Worm (Caenorhabditis elegans): ENCODE data around the gene fmo-1.

- TF ChIP-seq lin-54 (GFP tag; optimal IDR thresholded peaks at IDR 0.05) (no peak), sea-2 (GFP tag; IDR thresholded peaks at IDR 0.05) (no peak), ama-1 (optimal IDR thresholded peaks at IDR 0.05) (no peak), ama-1 (GFP tag; optimal IDR thresholded peaks at IDR 0.05) (no peak), attf-5 (GFP tag; optimal IDR thresholded peaks at IDR 0.05) (no peak), unc-62 (GFP tag; optimal IDR thresholded peaks at IDR 0.05) (no peak), ets-4 (GFP tag; optimal IDR thresholded peaks at IDR 0.05) (no peak), egl-18 (GFP tag; IDR thresholded peaks at IDR 0.05) (no peak), ztf-28 (GFP tag; IDR thresholded peaks at IDR 0.05) (no peak)
Observed at ce11 chrIV:10616366-10616765, 45.3 kb upstream of the fmo-1 start.
